Worm (Caenorhabditis elegans): Measurements from ENCODE around the gene tag-124.

- TF ChIP-seq fkh-10 (GFP tag; optimal IDR thresholded peaks at IDR 0.05) (no peak), sptf-1 (tag; optimal IDR thresholded peaks at IDR 0.05) (no peak), dpl-1 (GFP tag; optimal IDR thresholded peaks at IDR 0.05) (no peak), efl-1 (optimal IDR thresholded peaks at IDR 0.05) (no peak), efl-1 (GFP tag; optimal IDR thresholded peaks at IDR 0.05 in 1 of 2) (peak in 1 of 2 experiments; percentile 55), ces-1 (GFP tag; optimal IDR thresholded peaks at IDR 0.05) (no peak), ztf-11 (tag; optimal IDR thresholded peaks at IDR 0.05) (no peak)
Observed at ce11 chrII:9559929-9560328, 31.2 kb upstream of the tag-124 start, which contains the start of gene F35H8.4.
